Fruit fly (Drosophila melanogaster) whole organism, embryonic: Measurements from ENCODE around the gene CG13038.

Source experiments
- Bgb ChIP-seq: fragments of 200-800 bp; sonication (Bioruptor generic); IDR thresholded peaks from 2 replicates; pipeline ENCODE4 v1.3.6; 2022; ENCODE audit warnings: missing biosample characterization, missing genetic modification characterization; ENCODE audit not compliant: partially characterized antibody
- CG11696 ChIP-seq: fragments of 200-800 bp; sonication (Bioruptor generic); IDR thresholded peaks from 2 replicates; pipeline ENCODE4 v1.3.6; 2022; ENCODE audit warnings: missing biosample characterization, missing genetic modification characterization
- CG14014 ChIP-seq: fragments of 200-800 bp; sonication (Bioruptor generic); IDR thresholded peaks from 2 replicates; pipeline ENCODE4 v1.3.6; 2022; ENCODE audit warnings: missing biosample characterization, missing genetic modification characterization
- CG14050 ChIP-seq: fragments of 200-800 bp; sonication (Bioruptor generic); IDR thresholded peaks from 3 replicates; pipeline ENCODE4 v1.3.6; 2022; ENCODE audit warnings: missing biosample characterization, missing genetic modification characterization
- CG15269 ChIP-seq: fragments of 200-800 bp; sonication (Bioruptor generic); optimal IDR thresholded peaks from 2 replicates; lab custom pipeline; 2018; ENCODE audit warnings: missing biosample characterization, mild to moderate bottlenecking, missing genetic modification characterization, moderate library complexity
- CG1602 ChIP-seq: fragments of 200-800 bp; sonication (Bioruptor generic); optimal IDR thresholded peaks from 3 replicates; lab custom pipeline; 2016; ENCODE audit warnings: missing biosample characterization, missing genetic modification characterization
- CG2202 ChIP-seq: fragments of 200-800 bp; sonication (Bioruptor generic); optimal IDR thresholded peaks from 2 replicates; lab custom pipeline; 2018; ENCODE audit warnings: missing biosample characterization, mild to moderate bottlenecking, missing genetic modification characterization
- CG32767 ChIP-seq: fragments of 200-800 bp; sonication (Bioruptor generic); IDR thresholded peaks from 2 replicates; pipeline ENCODE4 v1.3.6; 2022; ENCODE audit warnings: missing biosample characterization, missing genetic modification characterization
- CG6683 ChIP-seq: fragments of 200-800 bp; sonication (Bioruptor generic); optimal IDR thresholded peaks from 2 replicates; lab custom pipeline; 2017; ENCODE audit warnings: missing biosample characterization, mild to moderate bottlenecking, missing genetic modification characterization, missing genetic modification reagents
- CG6689 ChIP-seq: fragments of 200-800 bp; sonication (Bioruptor generic); IDR thresholded peaks from 2 replicates; pipeline ENCODE4 v1.3.6; 2022; ENCODE audit warnings: missing biosample characterization, missing genetic modification characterization
- CG7839 ChIP-seq: fragments of 200-800 bp; sonication (Bioruptor generic); optimal IDR thresholded peaks from 3 replicates; lab custom pipeline; 2018; ENCODE audit warnings: missing biosample characterization, mild to moderate bottlenecking, missing genetic modification characterization, moderate library complexity
- CG8359 ChIP-seq: fragments of 200-800 bp; sonication (Bioruptor generic); optimal IDR thresholded peaks from 2 replicates; lab custom pipeline; 2017; ENCODE audit warnings: missing biosample characterization, mild to moderate bottlenecking, missing genetic modification characterization, borderline replicate concordance
- CG8924 ChIP-seq: fragments of 200-800 bp; optimal IDR thresholded peaks from 3 replicates; lab custom pipeline; 2019; ENCODE audit warnings: missing biosample characterization, mild to moderate bottlenecking, missing genetic modification characterization, moderate library complexity
- CG9437 ChIP-seq: fragments of 200-800 bp; sonication (Bioruptor generic); optimal IDR thresholded peaks from 2 replicates; lab custom pipeline; 2018; ENCODE audit warnings: missing biosample characterization, mild to moderate bottlenecking, missing genetic modification characterization
- Camta ChIP-seq: fragments of 200-800 bp; sonication (Bioruptor generic); optimal IDR thresholded peaks from 2 replicates; lab custom pipeline; 2016; ENCODE audit warnings: missing biosample characterization, missing genetic modification characterization
- Chrac-16 ChIP-seq: fragments of 200-800 bp; sonication (Bioruptor generic); optimal IDR thresholded peaks from 3 replicates; lab custom pipeline; 2016; ENCODE audit warnings: missing biosample characterization, missing genetic modification characterization
- GATAe ChIP-seq: fragments of 200-800 bp; sonication (Bioruptor generic); conservative IDR thresholded peaks from 2 replicates; pipeline ENCODE4 v1.3.6; 2022; ENCODE audit warnings: missing biosample characterization, missing genetic modification characterization
- HHEX ChIP-seq: fragments of 200-800 bp; sonication (Bioruptor generic); optimal IDR thresholded peaks from 3 replicates; lab custom pipeline; 2017; ENCODE audit warnings: missing biosample characterization, mild to moderate bottlenecking, missing genetic modification characterization, missing genetic modification reagents
- HmgZ ChIP-seq: fragments of 200-800 bp; sonication (Bioruptor generic); optimal IDR thresholded peaks from 2 replicates; lab custom pipeline; 2018; ENCODE audit warnings: missing biosample characterization, mild to moderate bottlenecking, missing genetic modification characterization
- Hr39 ChIP-seq: fragments of >200 bp; optimal IDR thresholded peaks from 2 replicates; lab custom pipeline; 2017
- Med ChIP-seq: fragments of 200-800 bp; sonication (Bioruptor generic); peaks from one replicate; lab custom pipeline; 2016; ENCODE audit warnings: missing biosample characterization, missing genetic modification characterization, mild to moderate bottlenecking, inconsistent platforms, moderate library complexity
- Meics ChIP-seq: fragments of 200-800 bp; sonication (Bioruptor generic); optimal IDR thresholded peaks from 2 replicates; lab custom pipeline; 2017; ENCODE audit warnings: missing biosample characterization, mild to moderate bottlenecking, missing genetic modification characterization
- Mes4 ChIP-seq: fragments of 200-800 bp; sonication (Bioruptor generic); optimal IDR thresholded peaks from 2 replicates; lab custom pipeline; 2016; ENCODE audit warnings: missing biosample characterization, missing genetic modification characterization
- Rfx ChIP-seq: fragments of 200-800 bp; sonication (Bioruptor generic); IDR thresholded peaks from 2 replicates; pipeline ENCODE4 v1.3.6; 2022; ENCODE audit warnings: missing biosample characterization, missing genetic modification characterization
- Rx ChIP-seq: fragments of 200-800 bp; sonication (Bioruptor generic); IDR thresholded peaks from 2 replicates; pipeline ENCODE4 v1.3.6; 2022; ENCODE audit warnings: missing biosample characterization, missing genetic modification characterization
- Sry-β ChIP-seq: fragments of 200-800 bp; sonication (Bioruptor generic); optimal IDR thresholded peaks from 2 replicates; lab custom pipeline; 2018; ENCODE audit warnings: missing biosample characterization, mild to moderate bottlenecking, missing genetic modification characterization, moderate library complexity
- Trl ChIP-seq, 3 experiments: fragments of >200 bp in 2 of 3; fragments of 200-800 bp in 1 of 3; sonication (Bioruptor generic) in 1 of 3; optimal IDR thresholded peaks; 2 replicates in 1 of 3; 3 replicates in 2 of 3; lab custom pipeline; 2016 to 2017; ENCODE audit warnings: missing biosample characterization in 1 of 3, missing genetic modification characterization in 1 of 3
- Xbp1 ChIP-seq: fragments of 200-800 bp; sonication (Bioruptor generic); optimal IDR thresholded peaks from 3 replicates; lab custom pipeline; 2016; ENCODE audit warnings: missing biosample characterization, mild to moderate bottlenecking, missing genetic modification characterization
- ap ChIP-seq: fragments of 200-800 bp; sonication (Bioruptor generic); IDR thresholded peaks from 2 replicates; pipeline ENCODE4 v1.3.6; 2022; ENCODE audit warnings: missing biosample characterization, missing genetic modification characterization
- cato ChIP-seq: fragments of 200-800 bp; sonication (Bioruptor generic); optimal IDR thresholded peaks from 2 replicates; lab custom pipeline; 2016; ENCODE audit warnings: missing biosample characterization, missing genetic modification characterization, borderline replicate concordance
- chinmo ChIP-seq: fragments of 200-800 bp; sonication (Bioruptor generic); IDR thresholded peaks from 4 replicates; pipeline ENCODE4 v1.3.6; 2022; ENCODE audit warnings: missing biosample characterization, missing genetic modification characterization; ENCODE audit not compliant: partially characterized antibody
- crc ChIP-seq: fragments of 200-800 bp; sonication (Bioruptor generic); optimal IDR thresholded peaks from 2 replicates; lab custom pipeline; 2016; ENCODE audit warnings: missing biosample characterization, missing genetic modification characterization
- dimm ChIP-seq: fragments of 200-800 bp; sonication (Bioruptor generic); IDR thresholded peaks from 2 replicates; pipeline ENCODE4 v1.3.6; 2022; ENCODE audit warnings: missing biosample characterization, missing genetic modification characterization
- dysf ChIP-seq: fragments of 200-800 bp; sonication (Bioruptor generic); IDR thresholded peaks from 3 replicates; pipeline ENCODE4 v1.3.6; 2022; ENCODE audit warnings: missing biosample characterization, missing genetic modification characterization
- grau ChIP-seq: fragments of 200-800 bp; optimal IDR thresholded peaks from 3 replicates; lab custom pipeline; 2019; ENCODE audit warnings: missing biosample characterization, mild to moderate bottlenecking, missing genetic modification characterization, moderate library complexity
- hbn ChIP-seq: fragments of 200-800 bp; sonication (Bioruptor generic); IDR thresholded peaks from 2 replicates; pipeline ENCODE4 v1.3.6; 2022; ENCODE audit warnings: missing biosample characterization, missing genetic modification characterization; ENCODE audit not compliant: partially characterized antibody
- lab ChIP-seq: fragments of 200-800 bp; sonication (Bioruptor generic); optimal IDR thresholded peaks from 3 replicates; lab custom pipeline; 2017; ENCODE audit warnings: missing biosample characterization, missing genetic modification characterization, mild to moderate bottlenecking, moderate library complexity, missing genetic modification reagents
- lbe ChIP-seq: fragments of 200-800 bp; sonication (Bioruptor generic); optimal IDR thresholded peaks from 2 replicates; lab custom pipeline; 2016; ENCODE audit warnings: missing biosample characterization, mild to moderate bottlenecking, missing genetic modification characterization
- nerfin-1 ChIP-seq: fragments of 200-800 bp; sonication (Bioruptor generic); optimal IDR thresholded peaks from 3 replicates; lab custom pipeline; 2019; ENCODE audit warnings: missing biosample characterization, mild to moderate bottlenecking, missing genetic modification characterization, moderate library complexity
- nerfin-2 ChIP-seq: fragments of 200-800 bp; sonication (Bioruptor generic); IDR thresholded peaks from 2 replicates; pipeline ENCODE4 v1.3.6; 2022; ENCODE audit warnings: missing biosample characterization, missing genetic modification characterization; ENCODE audit not compliant: partially characterized antibody
- pnt ChIP-seq: fragments of 200-800 bp; sonication (Bioruptor generic); optimal IDR thresholded peaks from 3 replicates; lab custom pipeline; 2016; ENCODE audit warnings: missing biosample characterization, missing genetic modification characterization
- rib ChIP-seq: fragments of 200-800 bp; sonication (Bioruptor generic); IDR thresholded peaks from 2 replicates; pipeline ENCODE4 v1.3.6; 2022; ENCODE audit warnings: missing biosample characterization, missing genetic modification characterization
- ro ChIP-seq: fragments of 200-800 bp; sonication (Bioruptor generic); IDR thresholded peaks from 2 replicates; pipeline ENCODE4 v1.3.6; 2022; ENCODE audit warnings: missing biosample characterization, missing genetic modification characterization
- schlank ChIP-seq: fragments of 200-800 bp; sonication (Bioruptor generic); optimal IDR thresholded peaks from 2 replicates; lab custom pipeline; 2018; ENCODE audit warnings: missing biosample characterization, mild to moderate bottlenecking, missing genetic modification characterization
- sens ChIP-seq: fragments of 200-800 bp; sonication (Bioruptor generic); peaks from one replicate; lab custom pipeline; 2016; ENCODE audit warnings: missing biosample characterization, missing genetic modification characterization
- sens-2 ChIP-seq: fragments of 200-800 bp; sonication (Bioruptor generic); IDR thresholded peaks from 2 replicates; pipeline ENCODE4 v1.3.6; 2022; ENCODE audit warnings: missing biosample characterization, missing genetic modification characterization
- so ChIP-seq: fragments of 200-800 bp; sonication (Bioruptor generic); IDR thresholded peaks from 3 replicates; pipeline ENCODE4 v1.3.6; 2022; ENCODE audit warnings: missing biosample characterization, missing genetic modification characterization
- sqz ChIP-seq: fragments of 200-800 bp; sonication (Bioruptor generic); optimal IDR thresholded peaks from 3 replicates; lab custom pipeline; 2018; ENCODE audit warnings: missing biosample characterization, mild to moderate bottlenecking, missing genetic modification characterization
- tgo ChIP-seq: fragments of 200-800 bp; sonication (Bioruptor generic); IDR thresholded peaks from 3 replicates; pipeline ENCODE4 v1.3.6; 2022; ENCODE audit warnings: missing biosample characterization, missing genetic modification characterization

The CG13038 gene

dm6 chr3L:16289067-16289466, 38.6 kb downstream of the CG13038 start (continued):
- TF ChIP-seq ap (GFP tag; lab: Robert Waterston, UW) (peak; percentile 65), hbn (GFP tag; lab: Robert Waterston, UW) (no peak), CG6689 (no peak), GATAe (GFP tag; lab: Robert Waterston, UW) (no peak), sqz (GFP tag; lab: Kevin White, UChicago) (no peak), CG32767 (GFP tag; lab: Robert Waterston, UW) (peak; percentile 46; the same call in 1 of the 2 replicates), rib (GFP tag; lab: Robert Waterston, UW) (no peak), dimm (GFP tag; lab: Robert Waterston, UW) (no peak), Sry-β (GFP tag; lab: Kevin White, UChicago) (no peak), crc (GFP tag; lab: Kevin White, UChicago) (no peak), CG8924 (tag; lab: Kevin White, UChicago) (no peak), Xbp1 (peak; percentile 56), nerfin-2 (GFP tag; lab: Robert Waterston, UW) (no peak), CG9437 (peak; percentile 25), CG6683 (GFP tag; lab: Kevin White, UChicago) (no peak), Rx (GFP tag; lab: Robert Waterston, UW) (no peak), CG11696 (GFP tag; lab: Robert Waterston, UW) (peak; percentile 44; the same call in 1 of the 2 replicates), HHEX (GFP tag; lab: Kevin White, UChicago) (no peak), Bgb (GFP tag; lab: Robert Waterston, UW) (no peak), schlank (tag; lab: Kevin White, UChicago) (no peak), Camta (no peak), Hr39 (lab: Kevin White, UChicago) (no peak), Mes4 (GFP tag; lab: Kevin White, UChicago) (no peak), Meics (GFP tag; lab: Kevin White, UChicago) (peak; percentile 39)

- TF ChIP-seq chinmo = 0 out of 4 replicates have a peak, but pooled peaks have one; percentile 18
- no peak for TF ChIP-seq cato
- TF ChIP-seq Trl (optimal IDR thresholded peaks at IDR 0.05; lab: Kevin White, UChicago) = peak; percentile 8 to 42
- no peak for TF ChIP-seq Trl (GFP tag; optimal IDR thresholded peaks at IDR 0.05; lab: Kevin White, UChicago)
- TF ChIP-seq lbe (GFP tag; lab: Kevin White, UChicago) = no peak
Measured at dm6 chr3L:16288322-16288721, 39.4 kb downstream of the CG13038 start, which contains the start of gene CG13046. TSS of gene CG13046 (minus strand) at chr3L:16288422.

- TF ChIP-seq CG7839 = peak; percentile 48
- TF ChIP-seq lab = no peak
- no peak for TF ChIP-seq Rfx (GFP tag; lab: Robert Waterston, UW)
- no peak for TF ChIP-seq CG2202 (tag; lab: Kevin White, UChicago)
- 0 out of 3 replicates have a peak, but pooled peaks have one; percentile 17 for TF ChIP-seq CG14050 (GFP tag; lab: Robert Waterston, UW)
- TF ChIP-seq Med = peak; percentile 79
- no peak for TF ChIP-seq ro (GFP tag; lab: Robert Waterston, UW)
- peak; percentile 56; the same call in 2 of the 3 replicates for TF ChIP-seq dysf
- TF ChIP-seq CG14014 = no peak; the same call in 1 of the 2 replicates
- TF ChIP-seq sens-2 (GFP tag; lab: Robert Waterston, UW) = no peak
- TF ChIP-seq Xbp1 = peak; percentile 10
- TF ChIP-seq CG8359 (GFP tag; lab: Kevin White, UChicago) = no peak
- TF ChIP-seq nerfin-1 (tag; lab: Kevin White, UChicago) = no peak
- no peak for TF ChIP-seq HmgZ (tag; lab: Kevin White, UChicago)
- TF ChIP-seq CG15269 (tag; lab: Kevin White, UChicago) = peak; percentile 64
- TF ChIP-seq so = peak; percentile 45; the same call in 1 of the 3 replicates
- no peak for TF ChIP-seq CG1602 (GFP tag; lab: Kevin White, UChicago)
- peak; percentile 35; the same call in 2 of the 3 replicates for TF ChIP-seq tgo (GFP tag; lab: Robert Waterston, UW)
- TF ChIP-seq grau (tag; lab: Kevin White, UChicago) = peak; percentile 35
- TF ChIP-seq pnt (GFP tag; lab: Kevin White, UChicago) = peak; percentile 3
- TF ChIP-seq Chrac-16 (GFP tag; lab: Kevin White, UChicago) = no peak
- TF ChIP-seq sens = peak; percentile 74
- 0 out of 2 replicates have a peak, but pooled peaks have one; percentile 33 for TF ChIP-seq CG6689
Measured at dm6 chr3L:16286258-16286657, 41.4 kb downstream of the CG13038 start.
